Worm (Caenorhabditis elegans) whole organism, midembryonic: ENCODE data around the gene cutl-27.

Source experiments
- flt-1 ChIP-seq: fragments of 200-800 bp; sonication (Bioruptor generic); IDR thresholded peaks from 2 replicates; pipeline ENCODE4 v1.3.6; 2022; ENCODE audit warnings: missing genetic modification characterization, missing compliant biosample characterization
- klf-2 ChIP-seq: fragments of 200-800 bp; sonication (Bioruptor generic); conservative IDR thresholded peaks from 2 replicates; pipeline ENCODE4 v1.3.6; 2022; ENCODE audit warnings: missing genetic modification reagents, missing genetic modification characterization, missing compliant biosample characterization
- med-1 ChIP-seq: sonication (generic microtip); optimal IDR thresholded peaks from 2 replicates; lab custom pipeline; 2017; ENCODE audit warnings: missing genetic modification characterization, mild to moderate bottlenecking, missing compliant biosample characterization, antibody characterized with exemption, missing genetic modification reagents; ENCODE audit not compliant: insufficient read depth
- ztf-29 ChIP-seq: fragments of 200-800 bp; sonication (Bioruptor generic); IDR thresholded peaks from 2 replicates; pipeline ENCODE4 v1.3.6; 2022; ENCODE audit warnings: missing genetic modification reagents, missing genetic modification characterization, missing compliant biosample characterization

ce11 chrIV:11857159-11857565 lies 21.2 kb upstream of the cutl-27 start:
- TF ChIP-seq klf-2 (GFP tag; lab: Robert Waterston, UW), result no peak
- no peak for TF ChIP-seq ztf-29 (GFP tag; lab: Robert Waterston, UW)
- TF ChIP-seq flt-1 (GFP tag; lab: Robert Waterston, UW), result no peak
- TF ChIP-seq med-1 (GFP tag; lab: Kevin White, UChicago), result no peak
